Worm (Caenorhabditis elegans) whole organism, young adult: ENCODE measurements around the gene T26A5.2.

Experiments
- ets-4 ChIP-seq: fragments of 200-800 bp; sonication (Bioruptor generic); optimal IDR thresholded peaks from 2 replicates; lab custom pipeline; 2018; ENCODE audit warnings: mild to moderate bottlenecking, missing genetic modification characterization, missing compliant biosample characterization
- somi-1 ChIP-seq: fragments of 200-800 bp; sonication (Bioruptor generic); optimal IDR thresholded peaks from 2 replicates; lab custom pipeline; 2018; ENCODE audit warnings: mild to moderate bottlenecking, missing genetic modification characterization, missing compliant biosample characterization

- TF ChIP-seq ets-4 (GFP tag; lab: Kevin White, UChicago): no peak
- TF ChIP-seq somi-1 (GFP tag; lab: Kevin White, UChicago): peak; percentile 7
Measured at ce11 chrIII:6447521-6447920, 19.6 kb upstream of the T26A5.2 start.
